Worm (Caenorhabditis elegans): ENCODE data around the gene mex-1.
A peak's percentile ranks its signal among the peaks of the same experiment; 100 is the strongest.

- TF ChIP-seq sdz-12 (GFP tag; optimal IDR thresholded peaks at IDR 0.05) (peak; percentile 93), lin-13 (GFP tag; optimal IDR thresholded peaks at IDR 0.05) (peak; percentile 73), daf-19 (GFP tag; conservative IDR thresholded peaks at IDR 0.05) (no peak), F10B5.3 (tag; optimal IDR thresholded peaks at IDR 0.05) (no peak), F44E2.7 (GFP tag; IDR thresholded peaks at IDR 0.05) (no peak), lsy-2 (tag; optimal IDR thresholded peaks at IDR 0.05) (peak; percentile 80 to 96), pha-4 (GFP tag; IDR thresholded peaks at IDR 0.05) (peak; percentile 80; the same call in 1 of the 2 replicates), pha-4 (tag; optimal IDR thresholded peaks at IDR 0.05) (peak; percentile 79), fkh-10 (GFP tag; optimal IDR thresholded peaks at IDR 0.05) (peak; percentile 92), nhr-11 (tag; optimal IDR thresholded peaks at IDR 0.05) (peak; percentile 79), mxl-3 (GFP tag; optimal IDR thresholded peaks at IDR 0.05) (no peak), unc-130 (GFP tag; optimal IDR thresholded peaks at IDR 0.05) (peak; percentile 86), ceh-62 (tag; optimal IDR thresholded peaks at IDR 0.05) (no peak), pqm-1 (tag; optimal IDR thresholded peaks at IDR 0.05) (no peak), mes-2 (tag; optimal IDR thresholded peaks at IDR 0.05; ENCODE audit: poor library complexity, severe bottlenecking) (peak; percentile 98)
Measured at ce11 chrII:11980110-11980509, 11.7 kb downstream of the mex-1 start.

Measured in whole organism, L4 larva.